Fruit fly (Drosophila melanogaster) whole organism, embryonic: ENCODE data around the gene CG9757.

ENCODE experiments used
- Asciz ChIP-seq: fragments of 200-800 bp; sonication (Bioruptor generic); optimal IDR thresholded peaks from 2 replicates; lab custom pipeline; 2017; ENCODE audit warnings: missing biosample characterization, mild to moderate bottlenecking, missing genetic modification characterization, missing genetic modification reagents
- CG1024 ChIP-seq: fragments of 200-800 bp; sonication (Bioruptor generic); IDR thresholded peaks from 2 replicates; pipeline ENCODE4 v1.3.6; 2022; ENCODE audit warnings: missing biosample characterization, missing genetic modification characterization
- CG10431 ChIP-seq: fragments of 200-800 bp; sonication (Bioruptor generic); optimal IDR thresholded peaks from 3 replicates; lab custom pipeline; 2018; ENCODE audit warnings: missing biosample characterization, mild to moderate bottlenecking, missing genetic modification characterization
- CG15269 ChIP-seq: fragments of 200-800 bp; sonication (Bioruptor generic); optimal IDR thresholded peaks from 2 replicates; lab custom pipeline; 2018; ENCODE audit warnings: missing biosample characterization, mild to moderate bottlenecking, missing genetic modification characterization, moderate library complexity
- CG16863 ChIP-seq: fragments of 200-800 bp; sonication (Bioruptor generic); optimal IDR thresholded peaks from 3 replicates; lab custom pipeline; 2016; ENCODE audit warnings: missing biosample characterization, missing genetic modification characterization
- CG17361 ChIP-seq: fragments of 200-800 bp; sonication (Bioruptor generic); IDR thresholded peaks from 3 replicates; pipeline ENCODE4 v1.3.6; 2022; ENCODE audit warnings: missing biosample characterization, missing genetic modification characterization
- CG17568 ChIP-seq: fragments of 200-800 bp; sonication (Bioruptor generic); optimal IDR thresholded peaks from 2 replicates; lab custom pipeline; 2018; ENCODE audit warnings: missing biosample characterization, mild to moderate bottlenecking, missing genetic modification characterization, moderate library complexity
- CG18619 ChIP-seq: fragments of 200-800 bp; sonication (Bioruptor generic); optimal IDR thresholded peaks from 3 replicates; lab custom pipeline; 2017; ENCODE audit warnings: missing biosample characterization, mild to moderate bottlenecking, missing genetic modification characterization
- CG3838 ChIP-seq: fragments of 200-800 bp; sonication (Bioruptor generic); optimal IDR thresholded peaks from 3 replicates; lab custom pipeline; 2016; ENCODE audit warnings: missing biosample characterization, missing genetic modification characterization
- CG3847 ChIP-seq: fragments of 200-800 bp; sonication (Bioruptor generic); IDR thresholded peaks from 2 replicates; pipeline ENCODE4 v1.3.6; 2022; ENCODE audit warnings: missing biosample characterization, missing genetic modification characterization
- CG3995 ChIP-seq: fragments of 200-800 bp; sonication (Bioruptor generic); optimal IDR thresholded peaks from 3 replicates; lab custom pipeline; 2016; ENCODE audit warnings: missing biosample characterization, missing genetic modification characterization
- CG6175 ChIP-seq: fragments of 200-800 bp; sonication (Bioruptor generic); IDR thresholded peaks from 3 replicates; pipeline ENCODE4 v1.3.6; 2022; ENCODE audit warnings: missing biosample characterization, missing genetic modification characterization
- CG6254 ChIP-seq: fragments of 200-800 bp; sonication (Bioruptor generic); optimal IDR thresholded peaks from 3 replicates; lab custom pipeline; 2017; ENCODE audit warnings: mild to moderate bottlenecking, missing biosample characterization, missing genetic modification reagents, missing genetic modification characterization
- CG6854 ChIP-seq: fragments of 200-800 bp; sonication (Bioruptor generic); optimal IDR thresholded peaks from 3 replicates; lab custom pipeline; 2017; ENCODE audit warnings: missing biosample characterization, mild to moderate bottlenecking, missing genetic modification characterization
- CG8290 ChIP-seq, 3 experiments: fragments of 200-800 bp; sonication (Bioruptor generic); optimal IDR thresholded peaks; 2 replicates each; lab custom pipeline; 2016 to 2019; ENCODE audit warnings: missing biosample characterization in 3 of 3, missing genetic modification characterization in 3 of 3, mild to moderate bottlenecking in 2 of 3, moderate library complexity in 1 of 3
- CG8388 ChIP-seq: fragments of 200-800 bp; sonication (Bioruptor generic); optimal IDR thresholded peaks from 2 replicates; lab custom pipeline; 2019; ENCODE audit warnings: missing biosample characterization, mild to moderate bottlenecking, missing genetic modification characterization, moderate library complexity
- CoRest ChIP-seq: fragments of 200-800 bp; sonication (Bioruptor generic); optimal IDR thresholded peaks from 3 replicates; lab custom pipeline; 2018; ENCODE audit warnings: missing biosample characterization, mild to moderate bottlenecking, missing genetic modification characterization, moderate library complexity
- D19A ChIP-seq: fragments of 200-800 bp; optimal IDR thresholded peaks from 3 replicates; lab custom pipeline; 2019; ENCODE audit warnings: missing biosample characterization, mild to moderate bottlenecking, missing genetic modification characterization, moderate library complexity
- Deaf1 ChIP-seq: fragments of 200-800 bp; optimal IDR thresholded peaks from 3 replicates; lab custom pipeline; 2019; ENCODE audit warnings: missing biosample characterization, mild to moderate bottlenecking, missing genetic modification characterization, moderate library complexity
- Dip2 ChIP-seq: fragments of 200-800 bp; sonication (Bioruptor generic); IDR thresholded peaks from 2 replicates; pipeline ENCODE4 v1.3.6; 2022; ENCODE audit warnings: missing biosample characterization, missing genetic modification characterization
- Doc2 ChIP-seq: fragments of 200-800 bp; sonication (Bioruptor generic); IDR thresholded peaks from 2 replicates; pipeline ENCODE4 v1.3.6; 2022; ENCODE audit warnings: missing biosample characterization, missing genetic modification characterization
- Doc3 ChIP-seq: fragments of 200-800 bp; sonication (Bioruptor generic); IDR thresholded peaks from 3 replicates; pipeline ENCODE4 v1.3.6; 2022; ENCODE audit warnings: missing biosample characterization, missing genetic modification characterization; ENCODE audit not compliant: partially characterized antibody
- H2.0 ChIP-seq: fragments of 200-800 bp; sonication (Bioruptor generic); IDR thresholded peaks from 2 replicates; pipeline ENCODE4 v1.3.6; 2022; ENCODE audit warnings: missing biosample characterization, missing genetic modification characterization
- HmgZ ChIP-seq: fragments of 200-800 bp; sonication (Bioruptor generic); optimal IDR thresholded peaks from 2 replicates; lab custom pipeline; 2018; ENCODE audit warnings: missing biosample characterization, mild to moderate bottlenecking, missing genetic modification characterization
- Kr ChIP-seq: fragments of 200-800 bp; sonication (Bioruptor generic); optimal IDR thresholded peaks from 2 replicates; lab custom pipeline; 2017; ENCODE audit warnings: missing biosample characterization, mild to moderate bottlenecking, missing genetic modification characterization
- MBD-R2 ChIP-seq: fragments of 200-800 bp; sonication (Bioruptor generic); IDR thresholded peaks from 2 replicates; pipeline ENCODE4 v1.3.6; 2022; ENCODE audit warnings: missing biosample characterization, missing genetic modification characterization
- Med ChIP-seq: fragments of 200-800 bp; sonication (Bioruptor generic); peaks from one replicate; lab custom pipeline; 2016; ENCODE audit warnings: missing biosample characterization, missing genetic modification characterization, mild to moderate bottlenecking, inconsistent platforms, moderate library complexity
- Oli ChIP-seq: fragments of 200-800 bp; sonication (Bioruptor generic); optimal IDR thresholded peaks from 2 replicates; lab custom pipeline; 2018; ENCODE audit warnings: missing biosample characterization, mild to moderate bottlenecking, missing genetic modification characterization, moderate library complexity
- Poxn ChIP-seq: fragments of 200-800 bp; sonication (Bioruptor generic); IDR thresholded peaks from 2 replicates; pipeline ENCODE4 v1.3.6; 2022; ENCODE audit warnings: missing biosample characterization, missing genetic modification characterization
- abd-A ChIP-seq: fragments of 200-800 bp; sonication (Bioruptor generic); optimal IDR thresholded peaks from 3 replicates; lab custom pipeline; 2019; ENCODE audit warnings: missing biosample characterization, mild to moderate bottlenecking, missing genetic modification characterization, moderate library complexity
- ash1 ChIP-seq: fragments of 200-800 bp; sonication (Bioruptor generic); optimal IDR thresholded peaks from 2 replicates; lab custom pipeline; 2018; ENCODE audit warnings: missing biosample characterization, mild to moderate bottlenecking, missing genetic modification characterization
- bowl ChIP-seq: fragments of 200-800 bp; sonication (Bioruptor generic); IDR thresholded peaks from 2 replicates; pipeline ENCODE4 v1.3.6; 2022; ENCODE audit warnings: missing biosample characterization, missing genetic modification characterization
- chif ChIP-seq, 2 experiments: fragments of 200-800 bp; sonication (Bioruptor generic); optimal IDR thresholded peaks; 3 replicates each; lab custom pipeline; 2016; ENCODE audit warnings: missing biosample characterization in 2 of 2, missing genetic modification characterization in 2 of 2
- crc ChIP-seq: fragments of 200-800 bp; sonication (Bioruptor generic); optimal IDR thresholded peaks from 2 replicates; lab custom pipeline; 2016; ENCODE audit warnings: missing biosample characterization, missing genetic modification characterization
- dimm ChIP-seq: fragments of 200-800 bp; sonication (Bioruptor generic); IDR thresholded peaks from 2 replicates; pipeline ENCODE4 v1.3.6; 2022; ENCODE audit warnings: missing biosample characterization, missing genetic modification characterization
- dysf ChIP-seq: fragments of 200-800 bp; sonication (Bioruptor generic); IDR thresholded peaks from 3 replicates; pipeline ENCODE4 v1.3.6; 2022; ENCODE audit warnings: missing biosample characterization, missing genetic modification characterization
- fd3F ChIP-seq: fragments of 200-800 bp; sonication (Bioruptor generic); optimal IDR thresholded peaks from 2 replicates; lab custom pipeline; 2018; ENCODE audit warnings: missing biosample characterization, mild to moderate bottlenecking, missing genetic modification characterization, moderate library complexity
- fd64A ChIP-seq: fragments of 200-800 bp; sonication (Bioruptor generic); optimal IDR thresholded peaks from 3 replicates; lab custom pipeline; 2018; ENCODE audit warnings: missing biosample characterization, mild to moderate bottlenecking, missing genetic modification characterization
- gro ChIP-seq: fragments of 200-800 bp; sonication (Bioruptor generic); optimal IDR thresholded peaks from 2 replicates; lab custom pipeline; 2016; ENCODE audit warnings: missing biosample characterization, missing genetic modification characterization
- kah ChIP-seq: fragments of 200-800 bp; sonication (Bioruptor generic); optimal IDR thresholded peaks from 2 replicates; lab custom pipeline; 2018; ENCODE audit warnings: missing biosample characterization, mild to moderate bottlenecking, missing genetic modification characterization
- nom ChIP-seq: fragments of 200-800 bp; sonication (Bioruptor generic); optimal IDR thresholded peaks from 2 replicates; lab custom pipeline; 2017; ENCODE audit warnings: missing biosample characterization, missing genetic modification characterization, mild to moderate bottlenecking, moderate library complexity, missing genetic modification reagents
- pzg ChIP-seq: fragments of 200-800 bp; sonication (Bioruptor generic); optimal IDR thresholded peaks from 3 replicates; lab custom pipeline; 2018; ENCODE audit warnings: missing biosample characterization, mild to moderate bottlenecking, missing genetic modification characterization, moderate library complexity
- sqz ChIP-seq: fragments of 200-800 bp; sonication (Bioruptor generic); optimal IDR thresholded peaks from 3 replicates; lab custom pipeline; 2018; ENCODE audit warnings: missing biosample characterization, mild to moderate bottlenecking, missing genetic modification characterization
- tin ChIP-seq: fragments of 200-800 bp; sonication (Bioruptor generic); optimal IDR thresholded peaks from 3 replicates; lab custom pipeline; 2016; ENCODE audit warnings: missing biosample characterization, missing genetic modification characterization
- usp ChIP-seq: fragments of >200 bp; optimal IDR thresholded peaks from 2 replicates; lab custom pipeline; 2017; ENCODE audit warnings: missing biosample characterization, missing genetic modification characterization
- zen2 ChIP-seq: fragments of 200-800 bp; sonication (Bioruptor generic); IDR thresholded peaks from 3 replicates; pipeline ENCODE4 v1.3.6; 2022; ENCODE audit warnings: missing biosample characterization, missing genetic modification characterization; ENCODE audit not compliant: partially characterized antibody

Gene CG9757

DNA sequence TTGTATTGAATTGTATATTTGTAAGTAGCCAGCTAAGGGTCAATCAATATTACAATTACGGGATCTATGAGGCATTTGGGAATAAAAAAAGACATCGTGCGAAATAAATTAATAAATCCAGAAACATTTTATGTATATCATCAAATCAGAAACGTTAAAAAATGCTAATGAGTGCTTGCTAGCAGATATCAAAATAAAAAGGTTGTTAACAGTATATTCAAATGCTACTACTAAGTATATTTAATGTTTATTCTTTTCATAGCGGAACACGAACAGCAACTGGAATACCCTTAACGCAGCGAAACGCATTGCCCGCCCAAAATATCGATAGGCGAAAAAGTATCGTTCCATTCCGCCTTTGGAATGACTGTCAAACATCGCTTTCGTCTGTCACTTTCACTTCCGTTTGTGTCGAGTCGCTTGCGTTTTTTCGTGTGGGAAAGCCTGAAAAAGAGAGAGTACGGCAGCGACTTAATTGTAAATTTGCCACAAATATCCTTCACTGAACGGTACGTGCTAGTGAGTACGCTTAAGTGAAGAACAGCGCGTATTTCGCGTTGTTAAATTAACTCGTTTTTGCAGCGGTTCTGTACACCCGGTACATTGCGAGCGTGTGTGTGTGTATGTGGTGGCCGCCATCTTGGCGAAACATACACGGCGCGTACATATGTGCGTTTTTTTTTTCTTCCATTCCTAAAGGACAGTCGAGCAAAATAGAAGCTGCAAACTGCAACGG is 48.9 kb upstream of the CG9757 start, which contains the start of gene B52 (continued):
- no peak for TF ChIP-seq Dip2
- no peak for TF ChIP-seq abd-A (tag; lab: Kevin White, UChicago)
- TF ChIP-seq, all 482 proteins: peak for 343

- no peak for TF ChIP-seq CG3838
- TF ChIP-seq CG17568 (GFP tag; lab: Kevin White, UChicago) = peak; percentile 35
- peak; percentile 87 for TF ChIP-seq CG1024
- TF ChIP-seq MBD-R2 (GFP tag; lab: Robert Waterston, UW) = peak; percentile 28; the same call in 1 of the 2 replicates
- TF ChIP-seq CG6854 (GFP tag; lab: Kevin White, UChicago) = no peak
- no peak for TF ChIP-seq Deaf1 (tag; lab: Kevin White, UChicago)
- TF ChIP-seq Doc3 (GFP tag; lab: Robert Waterston, UW) = no peak
- no peak for TF ChIP-seq H2.0 (GFP tag; lab: Robert Waterston, UW)
- TF ChIP-seq Asciz (GFP tag; lab: Kevin White, UChicago) = no peak
- TF ChIP-seq CG18619 = no peak
- TF ChIP-seq CG8388 = no peak
- no peak for TF ChIP-seq Kr
- no peak for TF ChIP-seq ash1 (GFP tag; lab: Kevin White, UChicago)
- peak; percentile 14; the same call in 1 of the 2 replicates for TF ChIP-seq CG3847
- no peak for TF ChIP-seq CG6175 (GFP tag; lab: Robert Waterston, UW)
- TF ChIP-seq kah (GFP tag; lab: Kevin White, UChicago) = no peak
- TF ChIP-seq CG6254 = no peak
- no peak for TF ChIP-seq Doc2 (GFP tag; lab: Robert Waterston, UW)
- no peak for TF ChIP-seq Poxn (GFP tag; lab: Robert Waterston, UW)
- no peak for TF ChIP-seq CoRest
- TF ChIP-seq gro (GFP tag; lab: Kevin White, UChicago) = no peak
- peak; percentile 49 for TF ChIP-seq nom (GFP tag; lab: Kevin White, UChicago)
- no peak for TF ChIP-seq crc (GFP tag; lab: Kevin White, UChicago)
- no peak for TF ChIP-seq CG3995 (GFP tag; lab: Kevin White, UChicago)
- TF ChIP-seq D19A (tag; lab: Kevin White, UChicago) = no peak
- TF ChIP-seq CG8290 (GFP tag; optimal IDR thresholded peaks at IDR 0.05; lab: Kevin White, UChicago) = no peak
- TF ChIP-seq CG8290 (tag; optimal IDR thresholded peaks at IDR 0.05; lab: Kevin White, UChicago) = no peak
- TF ChIP-seq HmgZ (tag; lab: Kevin White, UChicago) = no peak
- no peak for TF ChIP-seq dimm (GFP tag; lab: Robert Waterston, UW)
- no peak for TF ChIP-seq Oli (tag; lab: Kevin White, UChicago)
- peak; percentile 77 for TF ChIP-seq Med (GFP tag; lab: Kevin White, UChicago)
- no peak for TF ChIP-seq usp (GFP tag; lab: Kevin White, UChicago)
- TF ChIP-seq tin (GFP tag; lab: Kevin White, UChicago) = no peak
- peak; percentile 51 for TF ChIP-seq pzg (GFP tag; lab: Kevin White, UChicago)
- TF ChIP-seq chif (GFP tag; optimal IDR thresholded peaks at IDR 0.05; lab: Kevin White, UChicago) = no peak
- TF ChIP-seq dysf (GFP tag; lab: Robert Waterston, UW) = no peak
- TF ChIP-seq sqz (GFP tag; lab: Kevin White, UChicago) = peak; percentile 80
- TF ChIP-seq zen2 = no peak
- no peak for TF ChIP-seq bowl
- TF ChIP-seq CG17361 (GFP tag; lab: Robert Waterston, UW) = no peak
- no peak for TF ChIP-seq CG16863 (GFP tag; lab: Kevin White, UChicago)
- no peak for TF ChIP-seq fd64A
- TF ChIP-seq fd3F (GFP tag; lab: Kevin White, UChicago) = no peak
- TF ChIP-seq CG10431 (GFP tag; lab: Kevin White, UChicago) = no peak
- no peak for TF ChIP-seq CG15269 (tag; lab: Kevin White, UChicago)
Measured at dm6 chr3R:13659865-13660738, 47.9 kb upstream of the CG9757 start, which contains the start of gene Hrb87F. Gene Hrb87F, minus strand, starts transcription at chr3R:13660531.
